Worm (Caenorhabditis elegans) whole organism, early embryonic: ENCODE measurements around the gene C05E4.15.

Source experiments
- B0310.2 ChIP-seq: sonication (generic microtip); optimal IDR thresholded peaks from 2 replicates; lab custom pipeline; 2016; ENCODE audit warnings: mild to moderate bottlenecking, missing genetic modification characterization, missing compliant biosample characterization
- F13C5.2 ChIP-seq: sonication (generic microtip); optimal IDR thresholded peaks from 2 replicates; lab custom pipeline; 2017; ENCODE audit warnings: mild to moderate bottlenecking, missing genetic modification characterization, inconsistent platforms, missing compliant biosample characterization
- aly-1 ChIP-seq: sonication (generic microtip); optimal IDR thresholded peaks from 2 replicates; lab custom pipeline; 2016; ENCODE audit warnings: missing genetic modification characterization, missing compliant biosample characterization
- ama-1 ChIP-seq: fragments of 150-350 bp; optimal IDR thresholded peaks from 2 replicates; lab custom pipeline; 2014
- ceh-13 ChIP-seq: fragments of 200-800 bp; sonication (Bioruptor generic); optimal IDR thresholded peaks from 2 replicates; lab custom pipeline; 2018; ENCODE audit warnings: mild to moderate bottlenecking, missing genetic modification characterization, missing compliant biosample characterization
- ceh-36 ChIP-seq: sonication (generic microtip); optimal IDR thresholded peaks from 2 replicates; lab custom pipeline; 2016; ENCODE audit warnings: missing genetic modification characterization, inconsistent platforms, missing compliant biosample characterization
- ets-7 ChIP-seq: sonication (generic microtip); optimal IDR thresholded peaks from 2 replicates; lab custom pipeline; 2016; ENCODE audit warnings: missing genotype, missing genetic modification characterization, missing compliant biosample characterization
- flt-1 ChIP-seq: fragments of 200-800 bp; sonication (Bioruptor generic); IDR thresholded peaks from 2 replicates; pipeline ENCODE4 v1.3.6; 2022; ENCODE audit warnings: missing genetic modification characterization, missing compliant biosample characterization
- hmbx-1 ChIP-seq: sonication (generic microtip); optimal IDR thresholded peaks from 2 replicates; lab custom pipeline; 2016; ENCODE audit warnings: mild to moderate bottlenecking, missing genetic modification characterization, missing compliant biosample characterization
- hmg-4 ChIP-seq: fragments of 200-800 bp; sonication (Bioruptor generic); optimal IDR thresholded peaks from 2 replicates; lab custom pipeline; 2018; ENCODE audit warnings: mild to moderate bottlenecking, missing genetic modification characterization, missing compliant biosample characterization
- hnd-1 ChIP-seq: sonication (generic microtip); optimal IDR thresholded peaks from 2 replicates; lab custom pipeline; 2016; ENCODE audit warnings: missing genetic modification characterization, missing compliant biosample characterization
- pes-1 ChIP-seq: fragments of 200-800 bp; sonication (Bioruptor generic); IDR thresholded peaks from 2 replicates; pipeline ENCODE4 v1.3.6; 2022; ENCODE audit warnings: missing genetic modification reagents, missing genetic modification characterization, missing compliant biosample characterization
- scrt-1 ChIP-seq: fragments of 200-800 bp; sonication (Bioruptor generic); IDR thresholded peaks from 2 replicates; pipeline ENCODE4 v1.3.6; 2022; ENCODE audit warnings: missing genetic modification characterization, missing compliant biosample characterization
- sea-1 ChIP-seq: fragments of 200-800 bp; sonication (Bioruptor generic); conservative IDR thresholded peaks from 2 replicates; pipeline ENCODE4 v1.3.6; 2022; ENCODE audit warnings: missing genetic modification characterization, missing compliant biosample characterization
- tbx-11 ChIP-seq: fragments of 200-800 bp; sonication (Bioruptor generic); IDR thresholded peaks from 2 replicates; pipeline ENCODE4 v1.3.6; 2022; ENCODE audit warnings: missing genetic modification characterization, missing compliant biosample characterization
- tbx-37 ChIP-seq: fragments of 200-800 bp; sonication (Bioruptor generic); conservative IDR thresholded peaks from 2 replicates; pipeline ENCODE4 v1.3.6; 2022; ENCODE audit warnings: missing genetic modification reagents, missing genetic modification characterization, missing compliant biosample characterization
- tra-4 ChIP-seq: sonication (generic microtip); optimal IDR thresholded peaks from 2 replicates; lab custom pipeline; 2017; ENCODE audit warnings: missing genetic modification characterization, missing compliant biosample characterization

C05E4.15 gene

DNA sequence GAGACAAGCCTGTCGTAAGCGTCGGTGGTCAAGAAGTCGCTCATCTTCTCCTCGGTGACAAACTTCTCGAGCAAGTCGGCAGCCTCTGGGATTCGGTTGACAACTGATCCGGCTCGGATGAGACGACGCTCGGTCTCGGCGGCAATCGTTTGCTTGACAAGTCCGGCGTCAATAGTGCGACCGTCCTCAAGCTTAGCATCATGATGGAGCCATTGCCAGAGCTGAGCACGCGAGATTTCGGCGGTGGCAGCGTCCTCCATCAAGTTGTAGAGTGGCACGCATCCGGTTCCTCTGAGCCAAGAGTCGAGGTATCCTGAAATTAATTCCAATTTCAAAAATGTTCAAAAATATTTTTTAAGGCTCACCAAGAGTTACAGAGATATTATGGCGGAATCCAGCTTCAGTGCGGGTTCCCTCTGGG is 36.7 kb downstream of the C05E4.15 start:
- TF ChIP-seq ceh-36 (tag; lab: Kevin White, UChicago): no peak
- TF ChIP-seq B0310.2 (tag; lab: Kevin White, UChicago): no peak
- no peak for TF ChIP-seq hnd-1
- no peak for TF ChIP-seq ets-7 (tag; lab: Kevin White, UChicago)
- no peak for TF ChIP-seq ama-1 (lab: Kevin White, UChicago)
- TF ChIP-seq tbx-37 (GFP tag; lab: Robert Waterston, UW): no peak
- no peak for TF ChIP-seq hmbx-1 (tag; lab: Kevin White, UChicago)
- TF ChIP-seq scrt-1 (GFP tag; lab: Robert Waterston, UW): no peak
- TF ChIP-seq flt-1 (GFP tag; lab: Robert Waterston, UW): no peak
- TF ChIP-seq aly-1 (tag; lab: Kevin White, UChicago): no peak
- TF ChIP-seq pes-1 (GFP tag; lab: Robert Waterston, UW): no peak; the same call in 1 of the 2 replicates
- no peak for TF ChIP-seq F13C5.2
- TF ChIP-seq ceh-13 (GFP tag; lab: Kevin White, UChicago): no peak
- TF ChIP-seq sea-1: no peak
- no peak for TF ChIP-seq tbx-11 (GFP tag; lab: Robert Waterston, UW)
- TF ChIP-seq hmg-4 (GFP tag; lab: Kevin White, UChicago): no peak
- TF ChIP-seq tra-4 (tag; lab: Kevin White, UChicago): no peak

ce11 chrV:723895-724352 is 37.2 kb downstream of the C05E4.15 start, which contains the start of gene fbxb-72:
fbxb-72 (minus strand) TSS chrV:723952.
- TF ChIP-seq flt-1 (GFP tag; lab: Robert Waterston, UW) (no peak), hmg-4 (GFP tag; lab: Kevin White, UChicago) (no peak), scrt-1 (GFP tag; lab: Robert Waterston, UW) (no peak), tra-4 (tag; lab: Kevin White, UChicago) (no peak), tbx-11 (GFP tag; lab: Robert Waterston, UW) (no peak), F13C5.2 (no peak)

DNA sequence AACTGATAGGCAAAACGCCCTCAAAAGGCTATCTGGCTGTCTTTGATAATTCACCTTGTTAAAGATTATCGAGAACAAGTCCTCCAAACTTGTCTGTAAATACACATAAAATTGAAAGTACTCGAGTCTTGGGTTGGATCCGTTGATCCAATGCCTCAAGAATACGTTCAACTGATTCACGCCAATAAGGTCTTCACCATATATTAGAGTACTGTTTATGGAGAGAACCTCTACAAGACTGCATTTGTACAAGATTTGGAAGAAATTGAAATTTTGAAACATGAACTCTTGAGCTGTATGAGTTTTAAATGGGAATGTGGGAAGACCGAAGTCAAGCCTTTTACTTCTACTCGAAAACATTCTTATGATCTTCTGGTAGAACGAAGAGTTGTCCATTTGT is 38.2 kb downstream of the C05E4.15 start:
- TF ChIP-seq scrt-1 (GFP tag; lab: Robert Waterston, UW) (no peak), pes-1 (GFP tag; lab: Robert Waterston, UW) (no peak), tra-4 (tag; lab: Kevin White, UChicago) (no peak), tbx-11 (GFP tag; lab: Robert Waterston, UW) (no peak), aly-1 (tag; lab: Kevin White, UChicago) (no peak), ceh-36 (tag; lab: Kevin White, UChicago) (no peak), ets-7 (tag; lab: Kevin White, UChicago) (no peak), hnd-1 (no peak), flt-1 (GFP tag; lab: Robert Waterston, UW) (no peak)

DNA sequence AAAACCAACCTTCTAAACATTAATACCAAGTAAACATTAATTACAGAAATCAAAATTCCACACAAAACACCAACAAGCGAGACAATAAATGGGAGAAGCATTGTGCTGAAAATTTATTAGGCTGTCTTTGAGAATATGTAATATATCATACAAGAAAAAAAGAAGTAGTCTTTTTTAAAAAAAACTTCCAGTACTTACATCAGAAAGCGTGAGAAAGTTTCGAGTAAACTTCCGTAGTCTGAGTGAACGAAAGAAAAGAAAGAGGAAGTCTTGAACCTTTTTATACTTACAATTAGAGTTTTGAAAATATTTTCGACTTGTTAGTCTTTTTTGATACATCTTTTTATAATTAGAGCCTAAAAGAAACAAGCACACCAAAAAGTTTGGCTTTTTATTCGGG is 41.4 kb downstream of the C05E4.15 start, which contains the start of gene srbc-40:
srbc-40 (minus strand) TSS at position 101 of the 400 bp plus-strand sequence.
- TF ChIP-seq tbx-37 (GFP tag; lab: Robert Waterston, UW): no peak
- no peak for TF ChIP-seq tbx-11 (GFP tag; lab: Robert Waterston, UW)

ce11 chrV:712882-713281 is 48.3 kb downstream of the C05E4.15 start, which contains the start of gene cyp-33C11:
cyp-33C11 (minus strand) TSS chrV:712982.
- TF ChIP-seq ama-1 (lab: Kevin White, UChicago) (no peak), hmg-4 (GFP tag; lab: Kevin White, UChicago) (no peak), hmbx-1 (tag; lab: Kevin White, UChicago) (no peak), tra-4 (tag; lab: Kevin White, UChicago) (no peak), pes-1 (GFP tag; lab: Robert Waterston, UW) (no peak), ets-7 (tag; lab: Kevin White, UChicago) (no peak), ceh-36 (tag; lab: Kevin White, UChicago) (no peak), scrt-1 (GFP tag; lab: Robert Waterston, UW) (no peak), F13C5.2 (no peak), aly-1 (tag; lab: Kevin White, UChicago) (no peak), flt-1 (GFP tag; lab: Robert Waterston, UW) (no peak), ceh-13 (GFP tag; lab: Kevin White, UChicago) (no peak), tbx-37 (GFP tag; lab: Robert Waterston, UW) (no peak), hnd-1 (no peak), sea-1 (no peak), B0310.2 (tag; lab: Kevin White, UChicago) (no peak), tbx-11 (GFP tag; lab: Robert Waterston, UW) (no peak)

- TF ChIP-seq hmg-4 (GFP tag; lab: Kevin White, UChicago): no peak
- no peak for TF ChIP-seq pes-1 (GFP tag; lab: Robert Waterston, UW)
- TF ChIP-seq F13C5.2: no peak
- TF ChIP-seq tbx-11 (GFP tag; lab: Robert Waterston, UW): no peak
- TF ChIP-seq ceh-13 (GFP tag; lab: Kevin White, UChicago): no peak
- no peak for TF ChIP-seq ama-1 (lab: Kevin White, UChicago)
- no peak for TF ChIP-seq tbx-37 (GFP tag; lab: Robert Waterston, UW)
- no peak for TF ChIP-seq flt-1 (GFP tag; lab: Robert Waterston, UW)
- TF ChIP-seq hnd-1: no peak
- no peak for TF ChIP-seq hmbx-1 (tag; lab: Kevin White, UChicago)
- no peak for TF ChIP-seq ets-7 (tag; lab: Kevin White, UChicago)
Observed at ce11 chrV:708808-709207, 52.3 kb downstream of the C05E4.15 start, which contains the start of gene srbc-39. srbc-39 (plus strand) TSS chrV:709108.
